Fruit fly (Drosophila melanogaster) whole organism: ENCODE results near the gene PGRP-LA.

ENCODE experiments used
- CG8478 ChIP-seq: fragments of >200 bp; optimal IDR thresholded peaks from 2 replicates; lab custom pipeline; 2018; ENCODE audit warnings: inconsistent platforms
- Dll ChIP-seq: fragments of >200 bp; optimal IDR thresholded peaks from 2 replicates; lab custom pipeline; 2017
- EcR ChIP-seq, 2 experiments: fragments of >200 bp; optimal IDR thresholded peaks; 2 replicates each; lab custom pipeline; 2017; ENCODE audit warnings: missing biosample characterization in 2 of 2, missing genetic modification characterization in 2 of 2, missing genetic modification reagents in 2 of 2
- pan ChIP-seq: fragments of >200 bp; optimal IDR thresholded peaks from 2 replicates; lab custom pipeline; 2017
- psq ChIP-seq: fragments of >200 bp; optimal IDR thresholded peaks from 2 replicates; lab custom pipeline; 2017
- usp ChIP-seq: fragments of >200 bp; optimal IDR thresholded peaks from 2 replicates; lab custom pipeline; 2017; ENCODE audit warnings: missing biosample characterization, missing genetic modification characterization, mixed read lengths

dm6 chr3L:9372278-9372975 lies 38.3 kb downstream of the PGRP-LA start, which contains the start of the genes Hsp67Bc, CG4456 and Hsp22:
- no peak for TF ChIP-seq pan
- TF ChIP-seq usp (GFP tag; lab: Kevin White, UChicago), result no peak
- TF ChIP-seq CG8478, result no peak
- TF ChIP-seq psq (lab: Kevin White, UChicago), result no peak
- TF ChIP-seq Dll (lab: Kevin White, UChicago), result no peak
- peak in 1 of 2 experiments; percentile 72 for TF ChIP-seq EcR (GFP tag; optimal IDR thresholded peaks at IDR 0.05; lab: Kevin White, UChicago)
